Fruit fly (Drosophila melanogaster) whole organism, embryonic: ENCODE data around the gene CG9389.

Experiments used
- ATbp ChIP-seq: fragments of 200-800 bp; sonication (Bioruptor generic); optimal IDR thresholded peaks from 2 replicates; lab custom pipeline; 2017; ENCODE audit warnings: missing biosample characterization, mild to moderate bottlenecking, missing genetic modification characterization, missing genetic modification reagents
- B-H1 ChIP-seq: fragments of 200-800 bp; sonication (Bioruptor generic); IDR thresholded peaks from 3 replicates; pipeline ENCODE4 v1.3.6; 2022; ENCODE audit warnings: missing biosample characterization, missing genetic modification characterization
- CG10321 ChIP-seq: fragments of 200-800 bp; sonication (Bioruptor generic); IDR thresholded peaks from 2 replicates; pipeline ENCODE4 v1.3.6; 2022; ENCODE audit warnings: missing biosample characterization, missing genetic modification characterization
- CG10462 ChIP-seq: fragments of 200-800 bp; sonication (Bioruptor generic); optimal IDR thresholded peaks from 2 replicates; lab custom pipeline; 2016; ENCODE audit warnings: missing biosample characterization, missing genetic modification characterization
- CG10979 ChIP-seq: fragments of 200-800 bp; sonication (Bioruptor generic); optimal IDR thresholded peaks from 2 replicates; lab custom pipeline; 2018; ENCODE audit warnings: missing biosample characterization, mild to moderate bottlenecking, missing genetic modification characterization, moderate library complexity
- CG11504 ChIP-seq: fragments of 200-800 bp; sonication (Bioruptor generic); optimal IDR thresholded peaks from 3 replicates; lab custom pipeline; 2019; ENCODE audit warnings: missing biosample characterization, mild to moderate bottlenecking, missing genetic modification characterization, moderate library complexity
- CG12219 ChIP-seq: fragments of 200-800 bp; sonication (Bioruptor generic); optimal IDR thresholded peaks from 3 replicates; lab custom pipeline; 2018; ENCODE audit warnings: missing biosample characterization, mild to moderate bottlenecking, missing genetic modification characterization
- CG12769 ChIP-seq: fragments of 200-800 bp; sonication (Bioruptor generic); optimal IDR thresholded peaks from 2 replicates; lab custom pipeline; 2019; ENCODE audit warnings: missing biosample characterization, mild to moderate bottlenecking, missing genetic modification characterization, moderate library complexity
- CG13424 ChIP-seq: fragments of 200-800 bp; sonication (Bioruptor generic); optimal IDR thresholded peaks from 2 replicates; lab custom pipeline; 2019; ENCODE audit warnings: missing biosample characterization, mild to moderate bottlenecking, missing genetic modification characterization, moderate library complexity
- CG14050 ChIP-seq: fragments of 200-800 bp; sonication (Bioruptor generic); IDR thresholded peaks from 3 replicates; pipeline ENCODE4 v1.3.6; 2022; ENCODE audit warnings: missing biosample characterization, missing genetic modification characterization
- CG15073 ChIP-seq: fragments of 200-800 bp; sonication (Bioruptor generic); optimal IDR thresholded peaks from 2 replicates; lab custom pipeline; 2016; ENCODE audit warnings: missing biosample characterization, missing genetic modification characterization
- CG16863 ChIP-seq: fragments of 200-800 bp; sonication (Bioruptor generic); optimal IDR thresholded peaks from 3 replicates; lab custom pipeline; 2016; ENCODE audit warnings: missing biosample characterization, missing genetic modification characterization
- CG17361 ChIP-seq: fragments of 200-800 bp; sonication (Bioruptor generic); IDR thresholded peaks from 3 replicates; pipeline ENCODE4 v1.3.6; 2022; ENCODE audit warnings: missing biosample characterization, missing genetic modification characterization
- CG1792 ChIP-seq: fragments of 200-800 bp; sonication (Bioruptor generic); optimal IDR thresholded peaks from 2 replicates; lab custom pipeline; 2016; ENCODE audit warnings: missing biosample characterization, missing genetic modification characterization
- CG18262 ChIP-seq: fragments of 200-800 bp; optimal IDR thresholded peaks from 3 replicates; lab custom pipeline; 2019; ENCODE audit warnings: missing biosample characterization, mild to moderate bottlenecking, missing genetic modification characterization, moderate library complexity
- CG18599 ChIP-seq: fragments of 200-800 bp; sonication (Bioruptor generic); optimal IDR thresholded peaks from 3 replicates; lab custom pipeline; 2017; ENCODE audit warnings: missing biosample characterization, missing genetic modification characterization, mild to moderate bottlenecking, moderate library complexity, missing genetic modification reagents
- CG2199 ChIP-seq: fragments of 200-800 bp; sonication (Bioruptor generic); IDR thresholded peaks from 3 replicates; pipeline ENCODE4 v1.3.6; 2022; ENCODE audit warnings: missing biosample characterization, missing genetic modification characterization
- CG2678 ChIP-seq: fragments of 200-800 bp; sonication (Bioruptor generic); optimal IDR thresholded peaks from 3 replicates; lab custom pipeline; 2019; ENCODE audit warnings: missing biosample characterization, mild to moderate bottlenecking, missing genetic modification characterization, moderate library complexity
- CG4730 ChIP-seq: fragments of 200-800 bp; sonication (Bioruptor generic); IDR thresholded peaks from 2 replicates; pipeline ENCODE4 v1.3.6; 2022; ENCODE audit warnings: missing biosample characterization, missing genetic modification characterization
- CG6689 ChIP-seq: fragments of 200-800 bp; sonication (Bioruptor generic); IDR thresholded peaks from 2 replicates; pipeline ENCODE4 v1.3.6; 2022; ENCODE audit warnings: missing biosample characterization, missing genetic modification characterization
- CG6813 ChIP-seq: fragments of 200-800 bp; sonication (Bioruptor generic); optimal IDR thresholded peaks from 2 replicates; lab custom pipeline; 2017; ENCODE audit warnings: missing biosample characterization, missing genetic modification characterization, mild to moderate bottlenecking, moderate library complexity, missing genetic modification reagents
- CG7786 ChIP-seq: fragments of 200-800 bp; sonication (Bioruptor generic); optimal IDR thresholded peaks from 2 replicates; lab custom pipeline; 2016; ENCODE audit warnings: missing biosample characterization, missing genetic modification characterization
- CkIIα-i1 ChIP-seq: fragments of 200-800 bp; sonication (Bioruptor generic); IDR thresholded peaks from 2 replicates; pipeline ENCODE4 v1.3.6; 2022; ENCODE audit warnings: missing biosample characterization, missing genetic modification characterization
- E2f2 ChIP-seq: fragments of 200-800 bp; sonication (Bioruptor generic); IDR thresholded peaks from 2 replicates; pipeline ENCODE4 v1.3.6; 2022; ENCODE audit warnings: missing biosample characterization, missing genetic modification characterization
- Fer3 ChIP-seq: fragments of 200-800 bp; sonication (Bioruptor generic); optimal IDR thresholded peaks from 2 replicates; lab custom pipeline; 2018; ENCODE audit warnings: missing biosample characterization, mild to moderate bottlenecking, missing genetic modification characterization, moderate library complexity
- HHEX ChIP-seq: fragments of 200-800 bp; sonication (Bioruptor generic); optimal IDR thresholded peaks from 3 replicates; lab custom pipeline; 2017; ENCODE audit warnings: missing biosample characterization, mild to moderate bottlenecking, missing genetic modification characterization, missing genetic modification reagents
- Mes4 ChIP-seq: fragments of 200-800 bp; sonication (Bioruptor generic); optimal IDR thresholded peaks from 2 replicates; lab custom pipeline; 2016; ENCODE audit warnings: missing biosample characterization, missing genetic modification characterization
- NK7.1 ChIP-seq: fragments of 200-800 bp; sonication (Bioruptor generic); optimal IDR thresholded peaks from 3 replicates; lab custom pipeline; 2016; ENCODE audit warnings: missing biosample characterization, missing genetic modification characterization
- Sox102F ChIP-seq: fragments of 200-800 bp; sonication (Bioruptor generic); optimal IDR thresholded peaks from 2 replicates; lab custom pipeline; 2018; ENCODE audit warnings: missing biosample characterization, mild to moderate bottlenecking, missing genetic modification characterization, moderate library complexity
- Sry-β ChIP-seq: fragments of 200-800 bp; sonication (Bioruptor generic); optimal IDR thresholded peaks from 2 replicates; lab custom pipeline; 2018; ENCODE audit warnings: missing biosample characterization, mild to moderate bottlenecking, missing genetic modification characterization, moderate library complexity
- TFAM ChIP-seq: fragments of 200-800 bp; sonication (Bioruptor generic); optimal IDR thresholded peaks from 2 replicates; lab custom pipeline; 2017; ENCODE audit warnings: missing biosample characterization, missing genetic modification characterization, inconsistent platforms
- Xbp1 ChIP-seq: fragments of 200-800 bp; sonication (Bioruptor generic); optimal IDR thresholded peaks from 3 replicates; lab custom pipeline; 2016; ENCODE audit warnings: missing biosample characterization, mild to moderate bottlenecking, missing genetic modification characterization
- amos ChIP-seq: fragments of 200-800 bp; sonication (Bioruptor generic); IDR thresholded peaks from 2 replicates; pipeline ENCODE4 v1.3.6; 2022; ENCODE audit warnings: missing biosample characterization, missing genetic modification characterization; ENCODE audit not compliant: partially characterized antibody
- bcd ChIP-seq: fragments of 200-800 bp; sonication (Bioruptor generic); optimal IDR thresholded peaks from 2 replicates; lab custom pipeline; 2017; ENCODE audit warnings: missing biosample characterization, mild to moderate bottlenecking, missing genetic modification characterization
- btn ChIP-seq: fragments of 200-800 bp; sonication (Bioruptor generic); optimal IDR thresholded peaks from 2 replicates; lab custom pipeline; 2016; ENCODE audit warnings: missing biosample characterization, missing genetic modification characterization
- cato ChIP-seq: fragments of 200-800 bp; sonication (Bioruptor generic); optimal IDR thresholded peaks from 2 replicates; lab custom pipeline; 2016; ENCODE audit warnings: missing biosample characterization, missing genetic modification characterization, borderline replicate concordance
- chif ChIP-seq, 2 experiments: fragments of 200-800 bp; sonication (Bioruptor generic); optimal IDR thresholded peaks; 3 replicates each; lab custom pipeline; 2016; ENCODE audit warnings: missing biosample characterization in 2 of 2, missing genetic modification characterization in 2 of 2
- cwo ChIP-seq: fragments of 200-800 bp; sonication (Bioruptor generic); optimal IDR thresholded peaks from 3 replicates; lab custom pipeline; 2017; ENCODE audit warnings: missing biosample characterization, missing genetic modification characterization, mild to moderate bottlenecking, moderate library complexity, missing genetic modification reagents
- fd96Cb ChIP-seq: fragments of 200-800 bp; sonication (Bioruptor generic); optimal IDR thresholded peaks from 2 replicates; lab custom pipeline; 2018; ENCODE audit warnings: missing biosample characterization, mild to moderate bottlenecking, missing genetic modification characterization, moderate library complexity
- gsb ChIP-seq: fragments of 200-800 bp; sonication (Bioruptor generic); IDR thresholded peaks from 2 replicates; pipeline ENCODE4 v1.3.6; 2022; ENCODE audit warnings: missing biosample characterization, missing genetic modification characterization
- gsb-n ChIP-seq: fragments of 200-800 bp; sonication (Bioruptor generic); optimal IDR thresholded peaks from 3 replicates; lab custom pipeline; 2018; ENCODE audit warnings: missing biosample characterization, mild to moderate bottlenecking, missing genetic modification characterization
- insv ChIP-seq, 2 experiments: fragments of 200-800 bp; sonication (Bioruptor generic); optimal IDR thresholded peaks; 3 replicates each; lab custom pipeline; 2016 to 2018; ENCODE audit warnings: missing biosample characterization in 2 of 2, missing genetic modification characterization in 2 of 2
- lab ChIP-seq: fragments of 200-800 bp; sonication (Bioruptor generic); optimal IDR thresholded peaks from 3 replicates; lab custom pipeline; 2017; ENCODE audit warnings: missing biosample characterization, missing genetic modification characterization, mild to moderate bottlenecking, moderate library complexity, missing genetic modification reagents
- lilli ChIP-seq: fragments of 200-800 bp; sonication (Bioruptor generic); optimal IDR thresholded peaks from 3 replicates; lab custom pipeline; 2016; ENCODE audit warnings: missing biosample characterization, missing genetic modification characterization
- peb ChIP-seq: fragments of 200-800 bp; sonication (Bioruptor generic); IDR thresholded peaks from 2 replicates; pipeline ENCODE4 v1.3.6; 2022; ENCODE audit warnings: missing biosample characterization, missing genetic modification characterization
- phol ChIP-seq: fragments of 200-800 bp; sonication (Bioruptor generic); optimal IDR thresholded peaks from 3 replicates; lab custom pipeline; 2018; ENCODE audit warnings: missing biosample characterization, mild to moderate bottlenecking, missing genetic modification characterization, moderate library complexity
- row ChIP-seq: fragments of 200-800 bp; sonication (Bioruptor generic); IDR thresholded peaks from 3 replicates; pipeline ENCODE4 v1.3.6; 2022; ENCODE audit warnings: missing biosample characterization, missing genetic modification characterization
- sd ChIP-seq: fragments of 200-800 bp; sonication (Bioruptor generic); optimal IDR thresholded peaks from 3 replicates; lab custom pipeline; 2018; ENCODE audit warnings: missing biosample characterization, mild to moderate bottlenecking, missing genetic modification characterization, moderate library complexity
- sens ChIP-seq: fragments of 200-800 bp; sonication (Bioruptor generic); peaks from one replicate; lab custom pipeline; 2016; ENCODE audit warnings: missing biosample characterization, missing genetic modification characterization
- toy ChIP-seq: fragments of 200-800 bp; sonication (Bioruptor generic); IDR thresholded peaks from 2 replicates; pipeline ENCODE4 v1.3.6; 2022; ENCODE audit warnings: missing biosample characterization, missing genetic modification characterization
- unpg ChIP-seq: fragments of 200-800 bp; sonication (Bioruptor generic); optimal IDR thresholded peaks from 3 replicates; lab custom pipeline; 2018; ENCODE audit warnings: missing biosample characterization, mild to moderate bottlenecking, missing genetic modification characterization, moderate library complexity

Gene CG9389

dm6 chr3L:21223268-21223667 is 47.1 kb downstream of the CG9389 start (continued):
- no peak for TF ChIP-seq CG6689 (GFP tag; lab: Robert Waterston, UW)
- no peak for TF ChIP-seq CG14050 (GFP tag; lab: Robert Waterston, UW)
- TF ChIP-seq CG12219, result no peak
- peak; percentile 59 for TF ChIP-seq sens (GFP tag; lab: Kevin White, UChicago)
- no peak for TF ChIP-seq gsb-n (tag; lab: Kevin White, UChicago)
- no peak for TF ChIP-seq CG16863 (GFP tag; lab: Kevin White, UChicago)
- TF ChIP-seq ATbp, result peak; percentile 2
- no peak for TF ChIP-seq CG1792 (GFP tag; lab: Kevin White, UChicago)
- TF ChIP-seq phol (tag; lab: Kevin White, UChicago), result peak; percentile 36
- TF ChIP-seq CG13424 (tag; lab: Kevin White, UChicago), result peak; percentile 15
- TF ChIP-seq CG10462 (GFP tag; lab: Kevin White, UChicago), result no peak
- TF ChIP-seq gsb, result no peak
- TF ChIP-seq CG11504, result peak; percentile 52
- TF ChIP-seq B-H1 (GFP tag; lab: Robert Waterston, UW), result no peak
- TF ChIP-seq lilli, result no peak
- TF ChIP-seq lab (GFP tag; lab: Kevin White, UChicago), result peak; percentile 5
- TF ChIP-seq CG10979 (tag; lab: Kevin White, UChicago), result peak; percentile 52
- no peak for TF ChIP-seq HHEX (GFP tag; lab: Kevin White, UChicago)
- peak; percentile 17; the same call in 1 of the 3 replicates for TF ChIP-seq row (GFP tag; lab: Robert Waterston, UW)
- no peak for TF ChIP-seq CG10321 (GFP tag; lab: Robert Waterston, UW)
- TF ChIP-seq CG6813 (GFP tag; lab: Kevin White, UChicago), result no peak
- peak; percentile 91 for TF ChIP-seq sd (tag; lab: Kevin White, UChicago)
- TF ChIP-seq fd96Cb, result no peak
- no peak for TF ChIP-seq bcd (GFP tag; lab: Kevin White, UChicago)
- no peak for TF ChIP-seq CG4730 (GFP tag; lab: Robert Waterston, UW)
- TF ChIP-seq CG15073 (GFP tag; lab: Kevin White, UChicago), result no peak
- no peak for TF ChIP-seq E2f2 (GFP tag; lab: Robert Waterston, UW)
- no peak for TF ChIP-seq TFAM
- TF ChIP-seq btn (GFP tag; lab: Kevin White, UChicago), result no peak
- no peak for TF ChIP-seq CG7786 (GFP tag; lab: Kevin White, UChicago)
- no peak for TF ChIP-seq insv (GFP tag; optimal IDR thresholded peaks at IDR 0.05; lab: Kevin White, UChicago)
- no peak for TF ChIP-seq chif (GFP tag; optimal IDR thresholded peaks at IDR 0.05; lab: Kevin White, UChicago)
- TF ChIP-seq CG18262 (tag; lab: Kevin White, UChicago), result peak; percentile 26
- no peak for TF ChIP-seq toy (GFP tag; lab: Robert Waterston, UW)
- TF ChIP-seq Xbp1 (GFP tag; lab: Kevin White, UChicago), result peak; percentile 22
- TF ChIP-seq CG17361 (GFP tag; lab: Robert Waterston, UW), result 0 out of 3 replicates have a peak, but pooled peaks have one; percentile 18
- no peak for TF ChIP-seq amos (GFP tag; lab: Robert Waterston, UW)
- TF ChIP-seq Mes4 (GFP tag; lab: Kevin White, UChicago), result no peak
- peak; percentile 46 for TF ChIP-seq Sox102F (GFP tag; lab: Kevin White, UChicago)
- no peak for TF ChIP-seq CG18599 (GFP tag; lab: Kevin White, UChicago)
- no peak for TF ChIP-seq cato (GFP tag; lab: Kevin White, UChicago)
- no peak for TF ChIP-seq cwo (GFP tag; lab: Kevin White, UChicago)
- TF ChIP-seq peb, result no peak
- no peak for TF ChIP-seq CkIIα-i1 (GFP tag; lab: Robert Waterston, UW)
- no peak for TF ChIP-seq CG2678 (tag; lab: Kevin White, UChicago)
- TF ChIP-seq unpg (GFP tag; lab: Kevin White, UChicago), result peak; percentile 32
- no peak for TF ChIP-seq NK7.1
- TF ChIP-seq CG2199 (GFP tag; lab: Robert Waterston, UW), result no peak
- TF ChIP-seq Fer3 (tag; lab: Kevin White, UChicago), result no peak
- TF ChIP-seq CG12769 (tag; lab: Kevin White, UChicago), result peak; percentile 21
- no peak for TF ChIP-seq Sry-β
